Fruit fly (Drosophila melanogaster) whole organism, embryonic: ENCODE data around the gene wdn.
A peak's percentile ranks its signal among the peaks of the same experiment; 100 is the strongest.

ENCODE experiments used
- Abd-B ChIP-seq: fragments of 200-800 bp; sonication (Bioruptor generic); optimal IDR thresholded peaks from 2 replicates; lab custom pipeline; 2018; ENCODE audit warnings: missing biosample characterization, mild to moderate bottlenecking, missing genetic modification characterization, moderate library complexity
- Blimp-1 ChIP-seq: fragments of 200-800 bp; sonication (Bioruptor generic); optimal IDR thresholded peaks from 3 replicates; lab custom pipeline; 2018; ENCODE audit warnings: missing biosample characterization, missing genetic modification characterization, mild to moderate bottlenecking, moderate library complexity, missing genetic modification reagents
- CG10274 ChIP-seq: fragments of 200-800 bp; sonication (Bioruptor generic); optimal IDR thresholded peaks from 3 replicates; lab custom pipeline; 2017; ENCODE audit warnings: missing biosample characterization, mild to moderate bottlenecking, missing genetic modification characterization
- CG10321 ChIP-seq: fragments of 200-800 bp; sonication (Bioruptor generic); IDR thresholded peaks from 2 replicates; pipeline ENCODE4 v1.3.6; 2022; ENCODE audit warnings: missing biosample characterization, missing genetic modification characterization
- CG13296 ChIP-seq: fragments of 200-800 bp; sonication (Bioruptor generic); optimal IDR thresholded peaks from 3 replicates; lab custom pipeline; 2018; ENCODE audit warnings: missing biosample characterization, mild to moderate bottlenecking, missing genetic modification characterization
- CG15479 ChIP-seq: fragments of 200-800 bp; sonication (Bioruptor generic); optimal IDR thresholded peaks from 3 replicates; lab custom pipeline; 2019; ENCODE audit warnings: missing biosample characterization, mild to moderate bottlenecking, missing genetic modification characterization, moderate library complexity
- CG1647 ChIP-seq: fragments of 200-800 bp; sonication (Bioruptor generic); optimal IDR thresholded peaks from 3 replicates; lab custom pipeline; 2016; ENCODE audit warnings: missing biosample characterization, missing genetic modification characterization
- CG17359 ChIP-seq: fragments of 200-800 bp; sonication (Bioruptor generic); optimal IDR thresholded peaks from 3 replicates; lab custom pipeline; 2018; ENCODE audit warnings: missing biosample characterization, mild to moderate bottlenecking, missing genetic modification characterization, moderate library complexity
- CG17829 ChIP-seq: fragments of 200-800 bp; optimal IDR thresholded peaks from 2 replicates; lab custom pipeline; 2019; ENCODE audit warnings: missing biosample characterization, mild to moderate bottlenecking, missing genetic modification characterization, moderate library complexity
- CG2199 ChIP-seq: fragments of 200-800 bp; sonication (Bioruptor generic); IDR thresholded peaks from 3 replicates; pipeline ENCODE4 v1.3.6; 2022; ENCODE audit warnings: missing biosample characterization, missing genetic modification characterization
- CG2202 ChIP-seq: fragments of 200-800 bp; sonication (Bioruptor generic); optimal IDR thresholded peaks from 2 replicates; lab custom pipeline; 2018; ENCODE audit warnings: missing biosample characterization, mild to moderate bottlenecking, missing genetic modification characterization
- CG3995 ChIP-seq: fragments of 200-800 bp; sonication (Bioruptor generic); optimal IDR thresholded peaks from 3 replicates; lab custom pipeline; 2016; ENCODE audit warnings: missing biosample characterization, missing genetic modification characterization
- CG4617 ChIP-seq: fragments of 200-800 bp; sonication (Bioruptor generic); optimal IDR thresholded peaks from 3 replicates; lab custom pipeline; 2016; ENCODE audit warnings: missing biosample characterization, missing genetic modification characterization, borderline replicate concordance
- CG5245 ChIP-seq: fragments of 200-800 bp; sonication (Bioruptor generic); optimal IDR thresholded peaks from 3 replicates; lab custom pipeline; 2016; ENCODE audit warnings: missing biosample characterization, missing genetic modification characterization
- CG6254 ChIP-seq: fragments of 200-800 bp; sonication (Bioruptor generic); optimal IDR thresholded peaks from 3 replicates; lab custom pipeline; 2017; ENCODE audit warnings: mild to moderate bottlenecking, missing biosample characterization, missing genetic modification reagents, missing genetic modification characterization
- CG6689 ChIP-seq: fragments of 200-800 bp; sonication (Bioruptor generic); IDR thresholded peaks from 2 replicates; pipeline ENCODE4 v1.3.6; 2022; ENCODE audit warnings: missing biosample characterization, missing genetic modification characterization
- CG6791 ChIP-seq: fragments of 200-800 bp; sonication (Bioruptor generic); IDR thresholded peaks from 3 replicates; pipeline ENCODE4 v1.3.6; 2022; ENCODE audit warnings: missing biosample characterization, missing genetic modification characterization; ENCODE audit not compliant: partially characterized antibody
- CG8924 ChIP-seq: fragments of 200-800 bp; optimal IDR thresholded peaks from 3 replicates; lab custom pipeline; 2019; ENCODE audit warnings: missing biosample characterization, mild to moderate bottlenecking, missing genetic modification characterization, moderate library complexity
- CG9817 ChIP-seq: fragments of 200-800 bp; sonication (Bioruptor generic); optimal IDR thresholded peaks from 2 replicates; lab custom pipeline; 2018; ENCODE audit warnings: missing biosample characterization, mild to moderate bottlenecking, missing genetic modification characterization, moderate library complexity
- CoRest ChIP-seq: fragments of 200-800 bp; sonication (Bioruptor generic); optimal IDR thresholded peaks from 3 replicates; lab custom pipeline; 2018; ENCODE audit warnings: missing biosample characterization, mild to moderate bottlenecking, missing genetic modification characterization, moderate library complexity
- Dbx ChIP-seq: fragments of 200-800 bp; sonication (Bioruptor generic); IDR thresholded peaks from 3 replicates; pipeline ENCODE4 v1.3.6; 2022; ENCODE audit warnings: missing biosample characterization, missing genetic modification characterization
- Ets65A ChIP-seq: fragments of 200-800 bp; sonication (Bioruptor generic); peaks from one replicate; lab custom pipeline; 2016; ENCODE audit warnings: missing biosample characterization, missing genetic modification characterization
- HmgD ChIP-seq: fragments of 200-800 bp; sonication (Bioruptor generic); optimal IDR thresholded peaks from 3 replicates; lab custom pipeline; 2016; ENCODE audit warnings: missing biosample characterization, missing genetic modification characterization
- Hr78 ChIP-seq, 2 experiments: fragments of 200-800 bp in 1 of 2; fragments of >200 bp in 1 of 2; sonication (Bioruptor generic) in 1 of 2; optimal IDR thresholded peaks; 2 replicates each; lab custom pipeline; 2017 to 2019; ENCODE audit warnings: missing biosample characterization in 2 of 2, missing genetic modification characterization in 2 of 2, mild to moderate bottlenecking in 1 of 2, moderate library complexity in 1 of 2
- Lhr ChIP-seq: fragments of 200-800 bp; sonication (Bioruptor generic); optimal IDR thresholded peaks from 3 replicates; lab custom pipeline; 2017; ENCODE audit warnings: mild to moderate bottlenecking, missing biosample characterization, missing genetic modification reagents, missing genetic modification characterization
- Myb ChIP-seq: fragments of 200-800 bp; sonication (Bioruptor generic); optimal IDR thresholded peaks from 2 replicates; lab custom pipeline; 2016; ENCODE audit warnings: missing biosample characterization, missing genetic modification characterization
- abd-A ChIP-seq: fragments of 200-800 bp; sonication (Bioruptor generic); optimal IDR thresholded peaks from 3 replicates; lab custom pipeline; 2019; ENCODE audit warnings: missing biosample characterization, mild to moderate bottlenecking, missing genetic modification characterization, moderate library complexity
- bbx ChIP-seq: fragments of 200-800 bp; sonication (Bioruptor generic); IDR thresholded peaks from 2 replicates; pipeline ENCODE4 v1.3.6; 2022; ENCODE audit warnings: missing biosample characterization, missing genetic modification characterization; ENCODE audit not compliant: partially characterized antibody
- chm ChIP-seq: fragments of 200-800 bp; sonication (Bioruptor generic); IDR thresholded peaks from 2 replicates; pipeline ENCODE4 v1.3.6; 2022; ENCODE audit warnings: missing biosample characterization, missing genetic modification characterization
- chn ChIP-seq: fragments of 200-800 bp; sonication (Bioruptor generic); optimal IDR thresholded peaks from 2 replicates; lab custom pipeline; 2016; ENCODE audit warnings: missing biosample characterization, missing genetic modification characterization
- eyg ChIP-seq: fragments of 200-800 bp; sonication (Bioruptor generic); optimal IDR thresholded peaks from 3 replicates; lab custom pipeline; 2016; ENCODE audit warnings: missing biosample characterization, missing genetic modification characterization
- fd64A ChIP-seq: fragments of 200-800 bp; sonication (Bioruptor generic); optimal IDR thresholded peaks from 3 replicates; lab custom pipeline; 2018; ENCODE audit warnings: missing biosample characterization, mild to moderate bottlenecking, missing genetic modification characterization
- fd96Cb ChIP-seq: fragments of 200-800 bp; sonication (Bioruptor generic); optimal IDR thresholded peaks from 2 replicates; lab custom pipeline; 2018; ENCODE audit warnings: missing biosample characterization, mild to moderate bottlenecking, missing genetic modification characterization, moderate library complexity
- gce ChIP-seq: fragments of 200-800 bp; sonication (Bioruptor generic); IDR thresholded peaks from 3 replicates; pipeline ENCODE4 v1.3.6; 2022; ENCODE audit warnings: missing biosample characterization, missing genetic modification characterization
- her ChIP-seq: fragments of 200-800 bp; sonication (Bioruptor generic); optimal IDR thresholded peaks from 2 replicates; lab custom pipeline; 2016; ENCODE audit warnings: missing biosample characterization, missing genetic modification characterization
- jing ChIP-seq: fragments of 200-800 bp; sonication (Bioruptor generic); optimal IDR thresholded peaks from 2 replicates; lab custom pipeline; 2018; ENCODE audit warnings: missing biosample characterization, mild to moderate bottlenecking, missing genetic modification characterization
- ken ChIP-seq: fragments of 200-800 bp; sonication (Bioruptor generic); IDR thresholded peaks from 3 replicates; pipeline ENCODE4 v1.3.6; 2022; ENCODE audit warnings: missing biosample characterization, missing genetic modification characterization
- kni ChIP-seq: fragments of 200-800 bp; sonication (Bioruptor generic); optimal IDR thresholded peaks from 3 replicates; lab custom pipeline; 2017; ENCODE audit warnings: mild to moderate bottlenecking, missing biosample characterization, missing genetic modification reagents, missing genetic modification characterization
- lola ChIP-seq, 3 experiments: fragments of >200 bp in 2 of 3; fragments of 200-800 bp in 1 of 3; sonication (Bioruptor generic) in 1 of 3; optimal IDR thresholded peaks; 2 replicates each; lab custom pipeline; 2017 to 2019; ENCODE audit warnings: missing biosample characterization in 3 of 3, missing genetic modification characterization in 3 of 3, mild to moderate bottlenecking in 1 of 3, moderate library complexity in 1 of 3
- oc ChIP-seq: fragments of 200-800 bp; sonication (Bioruptor generic); optimal IDR thresholded peaks from 2 replicates; lab custom pipeline; 2018; ENCODE audit warnings: missing biosample characterization, mild to moderate bottlenecking, missing genetic modification characterization, moderate library complexity
- onecut ChIP-seq: fragments of 200-800 bp; sonication (Bioruptor generic); IDR thresholded peaks from 2 replicates; pipeline ENCODE4 v1.3.6; 2022; ENCODE audit warnings: missing biosample characterization, missing genetic modification characterization
- org-1 ChIP-seq: fragments of 200-800 bp; sonication (Bioruptor generic); optimal IDR thresholded peaks from 2 replicates; lab custom pipeline; 2017; ENCODE audit warnings: missing biosample characterization, missing genetic modification characterization
- ranshi ChIP-seq: fragments of 200-800 bp; sonication (Bioruptor generic); IDR thresholded peaks from 2 replicates; pipeline ENCODE4 v1.3.6; 2022; ENCODE audit warnings: missing biosample characterization, missing genetic modification characterization
- slp2 ChIP-seq: fragments of 200-800 bp; sonication (Bioruptor generic); optimal IDR thresholded peaks from 2 replicates; lab custom pipeline; 2016; ENCODE audit warnings: missing biosample characterization, missing genetic modification characterization
- sug ChIP-seq: fragments of 200-800 bp; optimal IDR thresholded peaks from 2 replicates; lab custom pipeline; 2019; ENCODE audit warnings: missing biosample characterization, mild to moderate bottlenecking, missing genetic modification characterization, moderate library complexity

wdn gene

dm6 chr3R:28844611-28845376 is 33.7 kb upstream of the wdn start, which contains the start of the genes Apc and spg (continued):
- TF ChIP-seq ranshi (GFP tag; lab: Robert Waterston, UW) (peak; percentile 50; the same call in 1 of the 2 replicates), Hr78 (GFP tag; optimal IDR thresholded peaks at IDR 0.05; lab: Kevin White, UChicago) (no peak), chn (GFP tag; lab: Kevin White, UChicago) (no peak), abd-A (tag; lab: Kevin White, UChicago) (peak; percentile 45), CG17359 (tag; lab: Kevin White, UChicago) (peak; percentile 10), eyg (GFP tag; lab: Kevin White, UChicago) (peak; percentile 20), CG9817 (tag; lab: Kevin White, UChicago) (peak; percentile 2), CG3995 (peak; percentile 91), CG2202 (tag; lab: Kevin White, UChicago) (peak; percentile 50)

DNA sequence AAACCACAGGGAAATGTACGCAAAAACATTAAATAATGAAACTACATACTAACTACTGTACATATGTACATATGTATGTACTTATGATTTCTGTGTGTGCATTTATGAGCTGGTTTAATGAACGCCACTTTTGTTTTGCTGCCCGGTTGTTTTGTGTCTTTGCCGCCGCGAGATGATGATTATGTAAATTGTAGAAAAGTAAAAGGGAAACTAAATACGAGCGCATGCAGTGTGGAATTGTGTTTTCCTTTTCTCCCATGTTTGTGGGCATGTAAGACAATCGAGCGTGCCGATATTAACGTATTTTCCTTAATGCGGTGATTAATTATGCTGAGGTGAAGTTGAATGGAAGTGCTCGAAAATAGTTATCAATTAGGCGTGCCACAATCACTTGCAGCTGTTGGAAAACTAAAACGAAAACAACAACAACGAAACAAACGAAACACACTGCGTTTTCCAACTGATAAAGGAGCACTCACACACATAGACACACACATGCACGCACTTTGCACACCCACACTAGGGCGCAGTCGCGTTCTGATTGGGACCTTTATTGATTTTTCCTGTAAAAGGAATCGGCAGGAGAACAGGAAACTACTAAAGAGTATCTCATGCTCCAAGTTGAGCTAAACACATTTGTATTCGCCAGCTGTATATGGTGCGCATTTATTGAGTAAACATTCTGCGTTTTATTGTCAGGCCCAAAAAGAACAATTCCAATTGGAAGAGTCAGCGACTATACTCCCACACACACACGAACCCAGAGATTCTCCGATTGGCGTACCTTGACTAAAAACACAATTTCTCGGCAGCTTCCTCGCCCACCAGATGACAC is 32.9 kb upstream of the wdn start:
- no peak for TF ChIP-seq Dbx
- TF ChIP-seq CG1647 (GFP tag; lab: Kevin White, UChicago), result no peak
- no peak for TF ChIP-seq CG6791 (GFP tag; lab: Robert Waterston, UW)
- TF ChIP-seq CoRest (tag; lab: Kevin White, UChicago), result no peak
- TF ChIP-seq Myb (GFP tag; lab: Kevin White, UChicago), result no peak
- no peak for TF ChIP-seq lola (GFP tag; optimal IDR thresholded peaks at IDR 0.05; lab: Kevin White, UChicago)
- no peak for TF ChIP-seq abd-A (tag; lab: Kevin White, UChicago)
- TF ChIP-seq CG5245 (GFP tag; lab: Kevin White, UChicago), result no peak
- no peak for TF ChIP-seq CG17829 (tag; lab: Kevin White, UChicago)
- 0 out of 2 replicates have a peak, but pooled peaks have one; percentile 19 for TF ChIP-seq bbx
- no peak for TF ChIP-seq her (GFP tag; lab: Kevin White, UChicago)
- peak; percentile 71 for TF ChIP-seq Blimp-1 (GFP tag; lab: Kevin White, UChicago)
- TF ChIP-seq Abd-B (GFP tag; lab: Kevin White, UChicago), result no peak
- no peak for TF ChIP-seq CG6689 (GFP tag; lab: Robert Waterston, UW)
- no peak for TF ChIP-seq CG13296 (GFP tag; lab: Kevin White, UChicago)
- no peak for TF ChIP-seq org-1
- TF ChIP-seq CG15479 (GFP tag; lab: Kevin White, UChicago), result peak; percentile 92
- TF ChIP-seq jing (GFP tag; lab: Kevin White, UChicago), result no peak
- no peak for TF ChIP-seq CG4617 (GFP tag; lab: Kevin White, UChicago)
- TF ChIP-seq chm (GFP tag; lab: Robert Waterston, UW), result no peak
- peak; percentile 15 for TF ChIP-seq HmgD
- TF ChIP-seq CG8924 (tag; lab: Kevin White, UChicago), result no peak
- no peak for TF ChIP-seq fd96Cb (tag; lab: Kevin White, UChicago)
- TF ChIP-seq CG2199, result 0 out of 3 replicates have a peak, but pooled peaks have one; percentile 8
- TF ChIP-seq CG6254, result no peak
- TF ChIP-seq oc (tag; lab: Kevin White, UChicago), result no peak
- TF ChIP-seq fd64A (GFP tag; lab: Kevin White, UChicago), result peak; percentile 64
- no peak for TF ChIP-seq Lhr
- no peak for TF ChIP-seq ken (GFP tag; lab: Robert Waterston, UW)
- no peak for TF ChIP-seq slp2 (GFP tag; lab: Kevin White, UChicago)
- no peak for TF ChIP-seq sug (tag; lab: Kevin White, UChicago)
- TF ChIP-seq CG10321, result no peak
- TF ChIP-seq onecut (GFP tag; lab: Robert Waterston, UW), result peak; percentile 98
- no peak for TF ChIP-seq kni (GFP tag; lab: Kevin White, UChicago)
- TF ChIP-seq CG10274 (GFP tag; lab: Kevin White, UChicago), result no peak
- TF ChIP-seq Ets65A (GFP tag; lab: Kevin White, UChicago), result no peak
- TF ChIP-seq gce (GFP tag; lab: Robert Waterston, UW), result no peak
